Fruit fly (Drosophila melanogaster) whole organism, wandering third instar larva: ENCODE measurements around the gene Sdic4.
A peak's percentile ranks its signal among the peaks of the same experiment; 100 is the strongest.

Experiments used
- Dfd ChIP-seq: fragments of >200 bp; optimal IDR thresholded peaks from 2 replicates; lab custom pipeline; 2017; ENCODE audit warnings: missing biosample characterization, missing genetic modification characterization
- Dif ChIP-seq: fragments of 200-275, 200-300 bp; sonication (Bioruptor generic); optimal IDR thresholded peaks from 2 replicates; lab custom pipeline; 2018; ENCODE audit warnings: missing biosample characterization, missing genetic modification characterization; ENCODE audit not compliant: partially characterized antibody
- GATAd ChIP-seq: sonication (Bioruptor generic); optimal IDR thresholded peaks from 2 replicates; lab custom pipeline; 2016; ENCODE audit warnings: missing biosample characterization, missing genetic modification characterization
- Hr78 ChIP-seq: fragments of >200 bp; optimal IDR thresholded peaks from 2 replicates; lab custom pipeline; 2017; ENCODE audit warnings: missing biosample characterization, missing genetic modification characterization
- Myc ChIP-seq: fragments of >200 bp; optimal IDR thresholded peaks from 2 replicates; lab custom pipeline; 2017
- br ChIP-seq: fragments of 200-800 bp; sonication (Bioruptor generic); optimal IDR thresholded peaks from 2 replicates; lab custom pipeline; 2016; ENCODE audit warnings: missing biosample characterization, missing genetic modification characterization
- fru ChIP-seq: fragments of 200-800 bp; sonication (Bioruptor generic); optimal IDR thresholded peaks from 3 replicates; lab custom pipeline; 2016; ENCODE audit warnings: missing biosample characterization, mild to moderate bottlenecking, missing genetic modification characterization
- pan ChIP-seq: fragments of >200 bp; optimal IDR thresholded peaks from 2 replicates; lab custom pipeline; 2017
- psq ChIP-seq: fragments of 200-800 bp; sonication (Bioruptor generic); optimal IDR thresholded peaks from 3 replicates; lab custom pipeline; 2017; ENCODE audit warnings: missing biosample characterization, mild to moderate bottlenecking, missing genetic modification characterization, moderate library complexity
- sv ChIP-seq: fragments of 200-800 bp; sonication (Bioruptor generic); optimal IDR thresholded peaks from 3 replicates; lab custom pipeline; 2016; ENCODE audit warnings: missing biosample characterization, missing genetic modification characterization
- usp ChIP-seq: fragments of >200 bp; optimal IDR thresholded peaks from 2 replicates; lab custom pipeline; 2017; ENCODE audit warnings: missing biosample characterization, missing genetic modification characterization

dm6 chrX:20235794-20236513 is 11.1 kb upstream of the Sdic4 start, which contains the start of gene sw:
- no peak for TF ChIP-seq usp (GFP tag; lab: Kevin White, UChicago)
- peak; percentile 73 for TF ChIP-seq fru (GFP tag; lab: Kevin White, UChicago)
- TF ChIP-seq GATAd (GFP tag; lab: Kevin White, UChicago), result no peak
- no peak for TF ChIP-seq Dfd (GFP tag; lab: Kevin White, UChicago)
- TF ChIP-seq sv (GFP tag; lab: Kevin White, UChicago), result peak; percentile 17
- TF ChIP-seq psq (GFP tag; lab: Kevin White, UChicago), result peak; percentile 13
- TF ChIP-seq Dif (GFP tag; lab: Kevin White, UChicago), result no peak
- peak; percentile 54 for TF ChIP-seq br (GFP tag; lab: Kevin White, UChicago)
- TF ChIP-seq pan, result no peak
- TF ChIP-seq Myc (lab: Kevin White, UChicago), result no peak
- TF ChIP-seq Hr78, result no peak
